Fruit fly (Drosophila melanogaster): ENCODE measurements around the gene btd.

The btd gene

dm6 chrX:9664426-9664825 is 29.6 kb upstream of the btd start (continued):
- TF ChIP-seq CG14667 (GFP tag; IDR thresholded peaks at IDR 0.05) = no peak
- peak; percentile 6 for TF ChIP-seq dm (GFP tag; optimal IDR thresholded peaks at IDR 0.05)
- no peak for TF ChIP-seq CG8478 (optimal IDR thresholded peaks at IDR 0.05)
- TF ChIP-seq CG8290 (GFP tag; optimal IDR thresholded peaks at IDR 0.05) = no peak
- peak in 1 of 2 experiments; percentile 82 for TF ChIP-seq CG8290 (tag; optimal IDR thresholded peaks at IDR 0.05)
- TF ChIP-seq Asciz (GFP tag; optimal IDR thresholded peaks at IDR 0.05) = peak; percentile 63
- peak; percentile 41; the same call in 1 of the 2 replicates for TF ChIP-seq CG32532 (GFP tag; IDR thresholded peaks at IDR 0.05)
- peak; percentile 51 for TF ChIP-seq CG15601 (tag; optimal IDR thresholded peaks at IDR 0.05)
- TF ChIP-seq pnt (GFP tag; optimal IDR thresholded peaks at IDR 0.05) = no peak
- no peak for TF ChIP-seq Blimp-1 (GFP tag; optimal IDR thresholded peaks at IDR 0.05)
- no peak for TF ChIP-seq onecut (GFP tag; IDR thresholded peaks at IDR 0.05)
- TF ChIP-seq usp (GFP tag; optimal IDR thresholded peaks at IDR 0.05) = no peak
- no peak for TF ChIP-seq CG4730 (GFP tag; IDR thresholded peaks at IDR 0.05)
- TF ChIP-seq CG12391 (tag; optimal IDR thresholded peaks at IDR 0.05) = peak; percentile 64
- peak; percentile 22 for TF ChIP-seq CG12155 (GFP tag; optimal IDR thresholded peaks at IDR 0.05)
- TF ChIP-seq insv (GFP tag; optimal IDR thresholded peaks at IDR 0.05) = no peak
- peak; percentile 6 for TF ChIP-seq trem (tag; optimal IDR thresholded peaks at IDR 0.05)
- TF ChIP-seq CG7271 (tag; optimal IDR thresholded peaks at IDR 0.05) = no peak
- no peak for TF ChIP-seq CG34376 (GFP tag; optimal IDR thresholded peaks at IDR 0.05)
- TF ChIP-seq CG43689 (GFP tag; IDR thresholded peaks at IDR 0.05) = no peak
- no peak for TF ChIP-seq B-H1 (GFP tag; IDR thresholded peaks at IDR 0.05)
- peak; percentile 20 for TF ChIP-seq ems (GFP tag; optimal IDR thresholded peaks at IDR 0.05)
- no peak for TF ChIP-seq CG10543 (GFP tag; optimal IDR thresholded peaks at IDR 0.05)
- TF ChIP-seq CG14014 (GFP tag; IDR thresholded peaks at IDR 0.05) = 0 out of 2 replicates have a peak, but pooled peaks have one; percentile 32
- TF ChIP-seq org-1 (GFP tag; optimal IDR thresholded peaks at IDR 0.05) = peak; percentile 40
- no peak for TF ChIP-seq CG42726 (GFP tag; IDR thresholded peaks at IDR 0.05; ENCODE audit: partially characterized antibody)
- TF ChIP-seq Eip74EF (GFP tag; optimal IDR thresholded peaks at IDR 0.05) = no peak
- no peak for TF ChIP-seq oc (tag; optimal IDR thresholded peaks at IDR 0.05)
- no peak for TF ChIP-seq sima (GFP tag; optimal IDR thresholded peaks at IDR 0.05)
- TF ChIP-seq CG4854 (GFP tag; optimal IDR thresholded peaks at IDR 0.05) = no peak
- no peak for TF ChIP-seq CG6854 (GFP tag; optimal IDR thresholded peaks at IDR 0.05)
- TF ChIP-seq CG16815 (GFP tag; optimal IDR thresholded peaks at IDR 0.05) = no peak
- TF ChIP-seq CG8388 (GFP tag; optimal IDR thresholded peaks at IDR 0.05) = peak; percentile 67
- peak; percentile 52; the same call in 1 of the 2 replicates for TF ChIP-seq CG31441 (GFP tag; IDR thresholded peaks at IDR 0.05)
- TF ChIP-seq CG1792 (GFP tag; optimal IDR thresholded peaks at IDR 0.05) = peak; percentile 27
- TF ChIP-seq Scr (GFP tag; IDR thresholded peaks at IDR 0.05; ENCODE audit: partially characterized antibody) = no peak
- TF ChIP-seq cad (GFP tag; optimal IDR thresholded peaks at IDR 0.05) = no peak
- TF ChIP-seq br (optimal IDR thresholded peaks at IDR 0.05) = no peak
- TF ChIP-seq CG33213 (GFP tag; optimal IDR thresholded peaks at IDR 0.05) = peak; percentile 7
- no peak for TF ChIP-seq MBD-R2 (GFP tag; IDR thresholded peaks at IDR 0.05)
- no peak for TF ChIP-seq CG2202 (tag; optimal IDR thresholded peaks at IDR 0.05)
- no peak for TF ChIP-seq CG31224 (GFP tag; IDR thresholded peaks at IDR 0.05)
- no peak for TF ChIP-seq CG4404 (GFP tag; IDR thresholded peaks at IDR 0.05)
- peak; percentile 55 for TF ChIP-seq gcm (GFP tag; optimal IDR thresholded peaks at IDR 0.05)
- TF ChIP-seq tna (GFP tag; IDR thresholded peaks at IDR 0.05; ENCODE audit: partially characterized antibody) = no peak
- peak; percentile 59 for TF ChIP-seq CG3281 (GFP tag; optimal IDR thresholded peaks at IDR 0.05)
- no peak for TF ChIP-seq CG1647 (GFP tag; optimal IDR thresholded peaks at IDR 0.05)
- TF ChIP-seq Dip3 (GFP tag; optimal IDR thresholded peaks at IDR 0.05) = peak; percentile 44
- TF ChIP-seq CG12659 (GFP tag; optimal IDR thresholded peaks at IDR 0.05) = peak; percentile 48
- TF ChIP-seq chm (GFP tag; IDR thresholded peaks at IDR 0.05) = no peak
- TF ChIP-seq tup (GFP tag; optimal IDR thresholded peaks at IDR 0.05) = no peak
- no peak for TF ChIP-seq CG7963 (GFP tag; IDR thresholded peaks at IDR 0.05; ENCODE audit: partially characterized antibody)
